Fruit fly (Drosophila melanogaster) whole organism, embryonic: Measurements from ENCODE around the gene AGO2.
A peak's percentile ranks its signal among the peaks of the same experiment; 100 is the strongest.

Source experiments
- Adf1 ChIP-seq: fragments of 200-800 bp; sonication (Bioruptor generic); IDR thresholded peaks from 2 replicates; pipeline ENCODE4 v1.3.6; 2022; ENCODE audit warnings: missing biosample characterization, missing genetic modification characterization
- B-H2 ChIP-seq: fragments of 200-800 bp; sonication (Bioruptor generic); optimal IDR thresholded peaks from 2 replicates; lab custom pipeline; 2018; ENCODE audit warnings: missing biosample characterization, mild to moderate bottlenecking, missing genetic modification characterization
- Bgb ChIP-seq: fragments of 200-800 bp; sonication (Bioruptor generic); IDR thresholded peaks from 2 replicates; pipeline ENCODE4 v1.3.6; 2022; ENCODE audit warnings: missing biosample characterization, missing genetic modification characterization; ENCODE audit not compliant: partially characterized antibody
- CG10431 ChIP-seq: fragments of 200-800 bp; sonication (Bioruptor generic); optimal IDR thresholded peaks from 3 replicates; lab custom pipeline; 2018; ENCODE audit warnings: missing biosample characterization, mild to moderate bottlenecking, missing genetic modification characterization
- CG13123 ChIP-seq: fragments of 200-800 bp; sonication (Bioruptor generic); optimal IDR thresholded peaks from 2 replicates; lab custom pipeline; 2016; ENCODE audit warnings: missing biosample characterization, missing genetic modification characterization
- CG13287 ChIP-seq: fragments of 200-800 bp; sonication (Bioruptor generic); IDR thresholded peaks from 2 replicates; pipeline ENCODE4 v1.3.6; 2022; ENCODE audit warnings: missing biosample characterization, missing genetic modification characterization; ENCODE audit not compliant: partially characterized antibody
- CG13624 ChIP-seq: fragments of 200-800 bp; sonication (Bioruptor generic); optimal IDR thresholded peaks from 2 replicates; lab custom pipeline; 2016; ENCODE audit warnings: missing biosample characterization, missing genetic modification characterization
- CG14710 ChIP-seq: fragments of 200-800 bp; sonication (Bioruptor generic); optimal IDR thresholded peaks from 3 replicates; lab custom pipeline; 2019; ENCODE audit warnings: missing biosample characterization, mild to moderate bottlenecking, missing genetic modification characterization, moderate library complexity
- CG17912 ChIP-seq: fragments of 200-800 bp; sonication (Bioruptor generic); optimal IDR thresholded peaks from 2 replicates; lab custom pipeline; 2018; ENCODE audit warnings: missing biosample characterization, mild to moderate bottlenecking, missing genetic modification characterization
- CG1792 ChIP-seq: fragments of 200-800 bp; sonication (Bioruptor generic); optimal IDR thresholded peaks from 2 replicates; lab custom pipeline; 2016; ENCODE audit warnings: missing biosample characterization, missing genetic modification characterization
- CG2889 ChIP-seq: fragments of 200-800 bp; sonication (Bioruptor generic); IDR thresholded peaks from 3 replicates; pipeline ENCODE4 v1.3.6; 2022; ENCODE audit warnings: missing biosample characterization, missing genetic modification characterization
- CG42726 ChIP-seq: fragments of 200-800 bp; sonication (Bioruptor generic); IDR thresholded peaks from 2 replicates; pipeline ENCODE4 v1.3.6; 2022; ENCODE audit warnings: missing biosample characterization, missing genetic modification characterization; ENCODE audit not compliant: partially characterized antibody
- CG4424 ChIP-seq: fragments of 200-800 bp; sonication (Bioruptor generic); optimal IDR thresholded peaks from 3 replicates; lab custom pipeline; 2016; ENCODE audit warnings: missing biosample characterization, missing genetic modification characterization
- CG4854 ChIP-seq: fragments of 200-800 bp; sonication (Bioruptor generic); optimal IDR thresholded peaks from 2 replicates; lab custom pipeline; 2016; ENCODE audit warnings: missing biosample characterization, missing genetic modification characterization, inconsistent platforms
- CG6654 ChIP-seq: fragments of 200-800 bp; sonication (Bioruptor generic); optimal IDR thresholded peaks from 2 replicates; lab custom pipeline; 2017; ENCODE audit warnings: missing biosample characterization, mild to moderate bottlenecking, missing genetic modification characterization
- CG6854 ChIP-seq: fragments of 200-800 bp; sonication (Bioruptor generic); optimal IDR thresholded peaks from 3 replicates; lab custom pipeline; 2017; ENCODE audit warnings: missing biosample characterization, mild to moderate bottlenecking, missing genetic modification characterization
- CG7987 ChIP-seq: fragments of 200-800 bp; sonication (Bioruptor generic); optimal IDR thresholded peaks from 2 replicates; lab custom pipeline; 2018; ENCODE audit warnings: missing biosample characterization, mild to moderate bottlenecking, missing genetic modification characterization, moderate library complexity
- CG8281 ChIP-seq: fragments of 200-800 bp; sonication (Bioruptor generic); optimal IDR thresholded peaks from 2 replicates; lab custom pipeline; 2018; ENCODE audit warnings: missing biosample characterization, mild to moderate bottlenecking, missing genetic modification characterization, moderate library complexity
- CG9437 ChIP-seq: fragments of 200-800 bp; sonication (Bioruptor generic); optimal IDR thresholded peaks from 2 replicates; lab custom pipeline; 2018; ENCODE audit warnings: missing biosample characterization, mild to moderate bottlenecking, missing genetic modification characterization
- Eip74EF ChIP-seq, 2 experiments: fragments of 200-800 bp in 1 of 2; fragments of >200 bp in 1 of 2; sonication (Bioruptor generic) in 1 of 2; optimal IDR thresholded peaks; 2 replicates each; lab custom pipeline; 2017 to 2019; ENCODE audit warnings: missing biosample characterization in 2 of 2, missing genetic modification characterization in 2 of 2, mild to moderate bottlenecking in 1 of 2, moderate library complexity in 1 of 2
- H2.0 ChIP-seq: fragments of 200-800 bp; sonication (Bioruptor generic); IDR thresholded peaks from 2 replicates; pipeline ENCODE4 v1.3.6; 2022; ENCODE audit warnings: missing biosample characterization, missing genetic modification characterization
- Hey ChIP-seq: fragments of 200-800 bp; sonication (Bioruptor generic); optimal IDR thresholded peaks from 3 replicates; lab custom pipeline; 2018; ENCODE audit warnings: missing biosample characterization, mild to moderate bottlenecking, missing genetic modification characterization
- Kr ChIP-seq: fragments of 200-800 bp; sonication (Bioruptor generic); optimal IDR thresholded peaks from 2 replicates; lab custom pipeline; 2017; ENCODE audit warnings: missing biosample characterization, mild to moderate bottlenecking, missing genetic modification characterization
- Nf-YC ChIP-seq: fragments of 200-800 bp; optimal IDR thresholded peaks from 3 replicates; lab custom pipeline; 2019; ENCODE audit warnings: missing biosample characterization, mild to moderate bottlenecking, missing genetic modification characterization, moderate library complexity
- Sox102F ChIP-seq: fragments of 200-800 bp; sonication (Bioruptor generic); optimal IDR thresholded peaks from 2 replicates; lab custom pipeline; 2018; ENCODE audit warnings: missing biosample characterization, mild to moderate bottlenecking, missing genetic modification characterization, moderate library complexity
- Stat92E ChIP-seq, 3 experiments: fragments of >200 bp in 2 of 3; fragments of 200-800 bp in 1 of 3; sonication (Bioruptor generic) in 1 of 3; optimal IDR thresholded peaks; 2 replicates each; lab custom pipeline; 2017 to 2019; ENCODE audit warnings: missing biosample characterization in 3 of 3, missing genetic modification characterization in 3 of 3, mild to moderate bottlenecking in 1 of 3, moderate library complexity in 1 of 3
- bab2 ChIP-seq: fragments of 200-800 bp; sonication (Bioruptor generic); optimal IDR thresholded peaks from 2 replicates; lab custom pipeline; 2016; ENCODE audit warnings: missing biosample characterization, missing genetic modification characterization
- cato ChIP-seq: fragments of 200-800 bp; sonication (Bioruptor generic); optimal IDR thresholded peaks from 2 replicates; lab custom pipeline; 2016; ENCODE audit warnings: missing biosample characterization, missing genetic modification characterization, borderline replicate concordance
- chn ChIP-seq: fragments of 200-800 bp; sonication (Bioruptor generic); optimal IDR thresholded peaks from 2 replicates; lab custom pipeline; 2016; ENCODE audit warnings: missing biosample characterization, missing genetic modification characterization
- crp ChIP-seq, 2 experiments: fragments of 200-800 bp; sonication (Bioruptor generic); optimal IDR thresholded peaks; 2 replicates in 1 of 2; 3 replicates in 1 of 2; lab custom pipeline; 2017; ENCODE audit warnings: missing biosample characterization in 2 of 2, missing genetic modification characterization in 2 of 2, mild to moderate bottlenecking in 1 of 2, moderate library complexity in 1 of 2
- dati ChIP-seq: fragments of 200-800 bp; sonication (Bioruptor generic); IDR thresholded peaks from 2 replicates; pipeline ENCODE4 v1.3.6; 2022; ENCODE audit warnings: missing biosample characterization, missing genetic modification characterization
- fru ChIP-seq: fragments of >200 bp; optimal IDR thresholded peaks from 2 replicates; lab custom pipeline; 2017
- mam ChIP-seq: fragments of 200-800 bp; sonication (Bioruptor generic); optimal IDR thresholded peaks from 3 replicates; lab custom pipeline; 2016; ENCODE audit warnings: missing biosample characterization, missing genetic modification characterization
- psq ChIP-seq: fragments of 200-800 bp; sonication (Bioruptor generic); optimal IDR thresholded peaks from 2 replicates; lab custom pipeline; 2017; ENCODE audit warnings: missing biosample characterization, missing genetic modification characterization
- run ChIP-seq: fragments of 200-800 bp; sonication (Bioruptor generic); optimal IDR thresholded peaks from 3 replicates; lab custom pipeline; 2018; ENCODE audit warnings: missing biosample characterization, mild to moderate bottlenecking, missing genetic modification characterization
- sens ChIP-seq: fragments of 200-800 bp; sonication (Bioruptor generic); peaks from one replicate; lab custom pipeline; 2016; ENCODE audit warnings: missing biosample characterization, missing genetic modification characterization
- slp2 ChIP-seq: fragments of 200-800 bp; sonication (Bioruptor generic); optimal IDR thresholded peaks from 2 replicates; lab custom pipeline; 2016; ENCODE audit warnings: missing biosample characterization, missing genetic modification characterization
- sqz ChIP-seq: fragments of 200-800 bp; sonication (Bioruptor generic); optimal IDR thresholded peaks from 3 replicates; lab custom pipeline; 2018; ENCODE audit warnings: missing biosample characterization, mild to moderate bottlenecking, missing genetic modification characterization
- unpg ChIP-seq: fragments of 200-800 bp; sonication (Bioruptor generic); optimal IDR thresholded peaks from 3 replicates; lab custom pipeline; 2018; ENCODE audit warnings: missing biosample characterization, mild to moderate bottlenecking, missing genetic modification characterization, moderate library complexity

AGO2 gene

dm6 chr3L:15526712-15527111 lies 27.2 kb upstream of the AGO2 start, which contains the start of gene CG33985:
CG33985 (minus strand) TSS chr3L:15526812.
- TF ChIP-seq CG1792 (GFP tag; lab: Kevin White, UChicago) (no peak), sens (GFP tag; lab: Kevin White, UChicago) (no peak), CG6854 (no peak), sqz (GFP tag; lab: Kevin White, UChicago) (no peak), fru (lab: Kevin White, UChicago) (no peak), CG13123 (GFP tag; lab: Kevin White, UChicago) (no peak)

dm6 chr3L:15527416-15527815 lies 26.5 kb upstream of the AGO2 start, which contains the start of gene CG42729:
CG42729 (minus strand) TSS chr3L:15527516.
- TF ChIP-seq psq (GFP tag; lab: Kevin White, UChicago) (no peak), Sox102F (GFP tag; lab: Kevin White, UChicago) (no peak), chn (GFP tag; lab: Kevin White, UChicago) (no peak), CG8281 (tag; lab: Kevin White, UChicago) (no peak), CG7987 (GFP tag; lab: Kevin White, UChicago) (no peak), CG17912 (GFP tag; lab: Kevin White, UChicago) (no peak), crp (GFP tag; optimal IDR thresholded peaks at IDR 0.05; lab: Kevin White, UChicago) (no peak), CG14710 (tag; lab: Kevin White, UChicago) (no peak), CG2889 (no peak), bab2 (GFP tag; lab: Kevin White, UChicago) (no peak), CG6854 (no peak), Hey (tag; lab: Kevin White, UChicago) (no peak), H2.0 (GFP tag; lab: Robert Waterston, UW) (no peak), Kr (GFP tag; lab: Kevin White, UChicago) (no peak), CG6654 (no peak), Bgb (GFP tag; lab: Robert Waterston, UW) (no peak), run (tag; lab: Kevin White, UChicago) (no peak)

- no peak for TF ChIP-seq CG9437 (GFP tag; lab: Kevin White, UChicago)
- no peak for TF ChIP-seq slp2 (GFP tag; lab: Kevin White, UChicago)
- no peak for TF ChIP-seq mam
- TF ChIP-seq cato, result no peak
- no peak for TF ChIP-seq CG4854
- TF ChIP-seq Eip74EF (GFP tag; optimal IDR thresholded peaks at IDR 0.05; lab: Kevin White, UChicago), result no peak
- no peak for TF ChIP-seq Adf1 (GFP tag; lab: Robert Waterston, UW)
- no peak for TF ChIP-seq Nf-YC
- TF ChIP-seq B-H2 (GFP tag; lab: Kevin White, UChicago), result no peak
- no peak for TF ChIP-seq CG4424
- no peak for TF ChIP-seq Stat92E (GFP tag; optimal IDR thresholded peaks at IDR 0.05; lab: Kevin White, UChicago)
- TF ChIP-seq Sox102F (GFP tag; lab: Kevin White, UChicago), result no peak
- TF ChIP-seq dati (GFP tag; lab: Robert Waterston, UW), result no peak
Observed at dm6 chr3L:15528096-15528495, 25.8 kb upstream of the AGO2 start, which contains the start of gene CG42728. CG42728 (minus strand) TSS chr3L:15528196.

DNA sequence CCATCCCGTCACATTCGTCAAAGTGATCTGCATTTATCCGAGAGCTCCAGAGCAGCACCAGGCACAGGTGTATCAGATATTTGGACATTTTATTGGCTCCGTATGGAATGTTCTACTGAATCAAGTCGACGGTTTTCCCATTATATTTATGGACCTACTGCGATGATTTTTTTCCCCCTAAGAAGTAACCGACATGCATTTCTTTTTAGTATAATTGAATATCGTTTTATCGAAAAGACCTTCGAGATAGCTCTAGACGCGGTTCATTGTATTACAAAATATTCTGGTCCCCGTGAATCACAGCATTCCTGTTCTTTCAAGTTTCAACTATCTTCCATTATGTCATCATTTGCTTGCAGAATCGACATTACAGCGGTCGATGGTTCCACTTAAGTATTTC lies 24.8 kb upstream of the AGO2 start, which contains the start of gene obst-H:
TSS of gene obst-H (minus strand) at position 101 of the 400 bp plus-strand sequence.
- TF ChIP-seq CG10431 (GFP tag; lab: Kevin White, UChicago) (no peak), unpg (GFP tag; lab: Kevin White, UChicago) (no peak), sens (GFP tag; lab: Kevin White, UChicago) (peak; percentile 7), CG13624 (GFP tag; lab: Kevin White, UChicago) (no peak), CG13287 (GFP tag; lab: Robert Waterston, UW) (no peak), CG42726 (GFP tag; lab: Robert Waterston, UW) (no peak)
